Worm (Caenorhabditis elegans) whole organism, late embryonic: ENCODE measurements around the gene F25H9.6.

Source experiments
- F13H6.1 ChIP-seq: sonication (generic microtip); optimal IDR thresholded peaks from 2 replicates; lab custom pipeline; 2016; ENCODE audit warnings: missing genetic modification characterization, missing compliant biosample characterization
- ahr-1 ChIP-seq: sonication (generic microtip); optimal IDR thresholded peaks from 2 replicates; lab custom pipeline; 2016; ENCODE audit warnings: missing genetic modification characterization, missing compliant biosample characterization
- elt-4 ChIP-seq: sonication (generic microtip); optimal IDR thresholded peaks from 2 replicates; lab custom pipeline; 2016; ENCODE audit warnings: missing genetic modification characterization, missing compliant biosample characterization
- fkh-10 ChIP-seq: fragments of 150-350 bp; optimal IDR thresholded peaks from 2 replicates; lab custom pipeline; 2014; ENCODE audit warnings: missing biosample characterization, missing genetic modification reagents, missing genetic modification characterization
- madf-2 ChIP-seq: sonication (generic microtip); optimal IDR thresholded peaks from 2 replicates; lab custom pipeline; 2017; ENCODE audit warnings: missing genetic modification characterization, missing compliant biosample characterization
- nfya-1 ChIP-seq: sonication (generic microtip); optimal IDR thresholded peaks from 2 replicates; lab custom pipeline; 2017; ENCODE audit warnings: missing genetic modification characterization, mild to moderate bottlenecking, missing compliant biosample characterization, antibody characterized with exemption, moderate library complexity
- pax-1 ChIP-seq: fragments of 150-350 bp; optimal IDR thresholded peaks from 2 replicates; lab custom pipeline; 2014; ENCODE audit warnings: missing biosample characterization, missing genetic modification characterization
- pha-2 ChIP-seq: sonication (generic microtip); optimal IDR thresholded peaks from 2 replicates; lab custom pipeline; 2017; ENCODE audit warnings: mild to moderate bottlenecking, missing genetic modification characterization, missing compliant biosample characterization
- pha-4 ChIP-seq: fragments of 150-350 bp; optimal IDR thresholded peaks from 2 replicates; lab custom pipeline; 2018; ENCODE audit warnings: missing biosample characterization, missing genetic modification reagents, missing genetic modification characterization
- sdc-2 ChIP-seq: sonication (generic microtip); optimal IDR thresholded peaks from 2 replicates; lab custom pipeline; 2016; ENCODE audit warnings: missing genotype, missing genetic modification characterization, missing compliant biosample characterization
- sox-4 ChIP-seq: sonication (generic microtip); optimal IDR thresholded peaks from 2 replicates; lab custom pipeline; 2017; ENCODE audit warnings: mild to moderate bottlenecking, missing genetic modification characterization, inconsistent platforms, missing compliant biosample characterization
- tbx-2 ChIP-seq: sonication (generic microtip); optimal IDR thresholded peaks from 2 replicates; lab custom pipeline; 2016; ENCODE audit warnings: missing genetic modification characterization, missing compliant biosample characterization
- ttx-3 ChIP-seq: sonication (generic microtip); optimal IDR thresholded peaks from 2 replicates; lab custom pipeline; 2016; ENCODE audit warnings: missing genetic modification reagents, missing genetic modification characterization, missing compliant biosample characterization

DNA sequence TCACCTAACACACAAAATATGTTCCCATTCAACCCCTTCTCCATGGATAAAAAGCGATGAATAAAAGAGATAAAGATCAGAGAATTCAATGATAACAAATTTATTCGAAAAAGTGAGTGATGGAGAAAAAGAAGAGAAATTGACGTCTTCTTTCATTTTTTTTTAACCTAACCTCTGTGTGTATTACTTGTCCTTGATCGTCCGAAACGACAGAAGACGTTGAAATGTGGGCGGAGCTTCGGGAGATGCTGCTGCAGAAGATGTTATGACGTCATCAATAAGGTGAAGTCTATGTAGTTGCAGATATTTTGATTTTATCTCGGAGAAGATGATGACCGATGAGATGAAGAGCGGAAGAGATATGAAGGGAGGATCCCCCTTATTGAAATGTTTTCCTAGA, 21.7 kb upstream of the F25H9.6 start, which contains the start of gene T10G3.3:
- TF ChIP-seq fkh-10 (GFP tag; lab: Kevin White, UChicago) (no peak), sox-4 (tag; lab: Kevin White, UChicago) (no peak), pha-4 (no peak), ttx-3 (tag; lab: Kevin White, UChicago) (no peak), F13H6.1 (tag; lab: Kevin White, UChicago) (no peak), pax-1 (tag; lab: Kevin White, UChicago) (no peak), madf-2 (tag; lab: Kevin White, UChicago) (no peak), nfya-1 (tag; lab: Kevin White, UChicago) (no peak), elt-4 (no peak), ahr-1 (no peak), pha-2 (no peak), sdc-2 (tag; lab: Kevin White, UChicago) (no peak), tbx-2 (tag; lab: Kevin White, UChicago) (no peak)
